Fruit fly (Drosophila melanogaster): ENCODE measurements around the gene Der-2.

The Der-2 gene

DNA sequence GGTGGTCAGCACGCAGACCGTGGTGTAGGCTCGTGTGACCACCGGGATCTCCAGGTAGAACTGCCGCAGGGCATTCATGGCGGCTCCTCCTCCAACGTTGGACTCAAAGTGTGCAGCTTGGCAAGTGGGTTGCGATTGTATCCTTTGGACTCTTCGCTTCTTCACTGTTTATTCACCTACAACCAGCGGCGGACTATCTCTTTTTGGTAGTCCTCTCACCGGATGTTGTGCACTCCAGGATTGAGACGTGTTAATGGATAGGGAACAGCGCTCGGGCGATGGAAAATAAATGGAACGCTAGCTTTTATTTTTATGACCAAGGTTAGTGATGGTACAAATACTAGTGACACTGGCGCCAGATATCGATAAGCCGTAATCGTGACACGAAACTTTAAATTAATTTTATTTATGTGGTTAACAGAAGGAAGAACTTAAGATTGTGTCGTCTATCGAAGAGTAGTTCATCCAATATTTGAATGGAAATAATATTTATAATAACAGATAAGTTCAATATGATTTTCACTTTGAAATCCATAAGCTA, at the start of gene Der-2:
Gene Der-2, minus strand, starts transcription at position 347 of the 541 bp plus-strand sequence.
- TF ChIP-seq ttk (optimal IDR thresholded peaks at IDR 0.05) = no peak
- no peak for TF ChIP-seq h (optimal IDR thresholded peaks at IDR 0.05)
- no peak for TF ChIP-seq Myc (optimal IDR thresholded peaks at IDR 0.05)
- TF ChIP-seq Sin3A (optimal IDR thresholded peaks at IDR 0.05) = no peak
- TF ChIP-seq psq (optimal IDR thresholded peaks at IDR 0.05) = no peak
- TF ChIP-seq insv (optimal IDR thresholded peaks at IDR 0.05) = no peak

DNA sequence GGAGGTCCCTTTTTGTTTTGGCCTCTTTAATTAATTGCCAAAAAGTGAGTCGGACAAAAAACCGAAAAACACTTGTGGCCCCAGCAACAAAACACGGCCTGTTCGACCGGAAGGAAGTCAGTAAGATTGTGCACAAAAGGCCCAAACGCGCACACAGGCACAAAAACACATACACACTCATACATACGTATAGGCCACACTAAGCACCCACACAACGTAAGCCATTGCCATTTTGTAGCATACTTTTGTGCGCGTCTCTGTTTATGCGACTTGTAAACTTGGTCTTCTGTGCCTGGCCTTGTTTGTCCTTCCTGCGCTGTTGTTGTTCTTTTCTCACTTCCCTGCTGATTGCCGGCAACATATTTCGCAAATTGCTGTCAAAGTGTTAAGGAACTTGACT, 46.4 kb upstream of the Der-2 start:
- no peak for TF ChIP-seq Sin3A (optimal IDR thresholded peaks at IDR 0.05)
- TF ChIP-seq h (optimal IDR thresholded peaks at IDR 0.05) = no peak
- TF ChIP-seq ttk (optimal IDR thresholded peaks at IDR 0.05) = no peak
- no peak for TF ChIP-seq Myc (optimal IDR thresholded peaks at IDR 0.05)
- no peak for TF ChIP-seq insv (optimal IDR thresholded peaks at IDR 0.05)
- TF ChIP-seq psq (optimal IDR thresholded peaks at IDR 0.05) = no peak

DNA sequence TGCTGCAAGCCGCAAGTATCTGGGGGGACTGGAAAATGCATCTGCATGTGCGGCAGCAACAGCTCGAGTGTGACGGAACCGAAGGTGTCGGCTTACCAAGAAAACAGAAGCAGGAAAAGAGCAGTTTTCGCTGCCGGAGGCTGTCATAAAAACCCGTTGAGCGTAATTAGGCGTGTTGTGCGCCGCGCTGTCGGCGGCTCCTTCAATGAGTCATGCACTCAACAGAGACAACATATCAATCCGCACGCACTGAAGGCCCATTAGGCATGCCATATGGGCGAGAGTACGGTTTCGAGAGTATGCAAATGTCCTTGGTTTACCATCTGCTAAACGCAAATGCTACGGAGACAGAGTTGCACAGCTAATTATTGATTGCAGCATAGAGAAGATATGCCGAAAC, 44.4 kb upstream of the Der-2 start:
- TF ChIP-seq ttk (optimal IDR thresholded peaks at IDR 0.05) (no peak), psq (optimal IDR thresholded peaks at IDR 0.05) (no peak), Myc (optimal IDR thresholded peaks at IDR 0.05) (no peak), insv (optimal IDR thresholded peaks at IDR 0.05) (no peak), h (optimal IDR thresholded peaks at IDR 0.05) (no peak), Sin3A (optimal IDR thresholded peaks at IDR 0.05) (no peak)

DNA sequence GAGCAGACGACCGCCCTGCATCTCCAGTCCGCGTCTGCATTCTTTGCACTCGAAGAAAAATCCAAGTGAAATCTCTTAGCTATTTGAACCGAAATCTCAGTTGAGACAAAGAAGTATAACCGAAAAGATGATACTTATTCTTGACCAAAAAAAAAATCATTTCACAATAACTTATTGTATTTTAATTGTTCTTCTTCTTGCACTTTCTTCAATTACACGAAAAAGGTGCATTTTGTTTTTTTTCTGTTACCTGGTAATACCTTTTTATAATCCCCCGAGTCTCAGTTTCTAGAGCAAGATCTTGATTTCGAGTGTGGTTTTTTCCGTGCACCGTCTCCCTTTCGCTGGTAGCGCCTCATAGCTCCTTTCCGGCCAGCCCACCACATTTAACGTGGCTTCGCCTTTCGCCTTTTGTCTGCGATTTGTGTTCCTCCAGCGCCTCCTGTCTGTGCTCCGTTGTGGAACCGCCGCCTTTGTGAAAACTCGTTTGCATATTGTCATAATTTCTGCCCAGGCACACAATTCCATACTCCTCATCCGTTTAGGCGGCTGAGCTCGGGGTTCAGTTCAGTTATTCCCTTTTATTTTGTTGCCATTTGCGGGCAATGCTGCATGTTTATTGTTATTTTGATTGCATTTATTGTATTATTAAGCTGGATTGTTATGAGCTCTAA, 42.8 kb upstream of the Der-2 start:
- TF ChIP-seq Sin3A (optimal IDR thresholded peaks at IDR 0.05) = no peak
- no peak for TF ChIP-seq h (optimal IDR thresholded peaks at IDR 0.05)
- no peak for TF ChIP-seq Myc (optimal IDR thresholded peaks at IDR 0.05)
- no peak for TF ChIP-seq psq (optimal IDR thresholded peaks at IDR 0.05)
- TF ChIP-seq ttk (optimal IDR thresholded peaks at IDR 0.05) = no peak
- TF ChIP-seq insv (optimal IDR thresholded peaks at IDR 0.05) = no peak

DNA sequence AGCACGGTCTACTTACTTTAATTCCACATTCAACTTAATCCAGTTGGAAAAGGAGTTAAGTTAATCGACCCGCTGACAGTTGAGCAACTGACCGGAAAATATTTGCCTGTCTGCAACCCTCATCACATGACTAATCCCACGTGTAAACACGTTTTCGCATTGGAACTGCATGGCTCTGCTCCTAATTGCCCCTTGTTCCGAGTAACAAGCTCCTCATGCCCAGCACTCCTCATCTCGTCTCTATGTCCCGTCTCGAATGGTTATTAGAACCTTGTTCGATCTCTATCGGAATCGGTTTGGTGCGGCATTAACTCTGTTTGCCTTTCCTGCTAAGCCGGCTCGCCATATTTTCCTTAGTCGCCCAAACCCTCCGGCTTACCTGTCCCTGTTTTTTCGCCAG, 42.2 kb upstream of the Der-2 start:
- TF ChIP-seq ttk (optimal IDR thresholded peaks at IDR 0.05) = no peak

DNA sequence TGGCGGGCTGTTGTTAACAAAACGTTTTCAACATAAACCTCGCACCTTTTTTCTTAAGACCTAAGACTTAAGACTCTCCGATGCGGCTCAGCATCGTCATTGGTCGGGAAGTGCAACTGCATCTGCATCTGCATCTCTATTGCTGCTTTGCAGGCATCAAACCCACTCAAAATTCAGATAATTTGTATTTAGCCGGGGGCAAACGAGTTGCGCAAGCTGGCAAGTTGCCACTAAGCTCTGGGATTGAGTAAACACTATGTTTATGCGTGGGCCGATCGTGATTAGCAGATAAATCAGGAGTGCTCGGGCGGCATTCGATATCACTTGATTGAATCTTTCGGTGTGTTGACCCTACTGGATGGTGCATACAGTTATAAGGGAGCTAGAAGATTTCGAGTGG, 41.5 kb upstream of the Der-2 start:
- no peak for TF ChIP-seq h (optimal IDR thresholded peaks at IDR 0.05)
- TF ChIP-seq Sin3A (optimal IDR thresholded peaks at IDR 0.05) = no peak
- no peak for TF ChIP-seq psq (optimal IDR thresholded peaks at IDR 0.05)
- TF ChIP-seq Myc (optimal IDR thresholded peaks at IDR 0.05) = no peak
- no peak for TF ChIP-seq ttk (optimal IDR thresholded peaks at IDR 0.05)
- no peak for TF ChIP-seq insv (optimal IDR thresholded peaks at IDR 0.05)

DNA sequence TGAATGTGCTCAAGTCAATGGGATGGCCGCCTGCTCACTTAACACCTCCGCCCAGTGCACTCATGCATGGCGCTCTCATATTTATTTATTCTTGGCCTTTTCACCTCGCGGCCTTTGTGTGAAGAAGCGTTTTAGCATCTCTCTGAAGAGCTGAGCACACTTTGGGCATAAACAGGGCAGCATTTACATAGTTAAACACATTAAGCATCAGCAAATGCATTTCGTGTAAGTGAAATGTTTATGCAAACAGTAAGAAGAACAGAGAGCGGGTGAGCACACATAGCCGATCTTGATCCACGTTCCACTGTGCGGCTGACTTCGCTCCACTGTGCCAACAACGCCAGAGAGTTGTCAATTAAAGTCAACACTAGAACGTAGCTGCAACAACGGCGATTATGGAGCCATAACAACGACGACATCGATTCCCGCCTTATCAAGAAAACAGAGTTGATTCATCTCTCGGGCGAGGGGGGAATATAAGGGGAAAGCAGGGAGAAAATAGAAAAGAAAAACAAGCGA, 40.6 kb upstream of the Der-2 start:
- TF ChIP-seq h (optimal IDR thresholded peaks at IDR 0.05) (no peak), ttk (optimal IDR thresholded peaks at IDR 0.05) (no peak), Myc (optimal IDR thresholded peaks at IDR 0.05) (no peak), Sin3A (optimal IDR thresholded peaks at IDR 0.05) (no peak), insv (optimal IDR thresholded peaks at IDR 0.05) (no peak), psq (optimal IDR thresholded peaks at IDR 0.05) (no peak)

DNA sequence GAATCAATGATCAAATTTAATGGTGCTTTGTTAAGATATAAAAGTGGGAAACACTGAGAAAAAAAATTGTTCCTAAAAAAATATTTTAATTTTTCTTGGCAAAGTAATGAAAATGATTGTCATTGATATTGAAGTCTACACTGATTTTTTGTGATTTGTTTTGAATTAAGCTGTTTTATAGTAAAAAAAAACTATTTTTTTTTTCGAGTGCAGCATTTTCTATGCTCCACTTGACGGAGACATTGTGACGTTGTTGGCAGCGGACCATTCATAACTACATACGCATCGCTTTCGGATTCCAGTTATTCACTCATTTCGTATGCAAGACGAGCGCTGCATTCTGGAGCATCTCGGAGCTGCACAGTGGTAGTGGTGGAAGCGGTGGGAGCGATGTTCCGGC, 40.2 kb upstream of the Der-2 start:
- TF ChIP-seq ttk (optimal IDR thresholded peaks at IDR 0.05) (no peak), h (optimal IDR thresholded peaks at IDR 0.05) (no peak), psq (optimal IDR thresholded peaks at IDR 0.05) (no peak), insv (optimal IDR thresholded peaks at IDR 0.05) (no peak), Myc (optimal IDR thresholded peaks at IDR 0.05) (no peak), Sin3A (optimal IDR thresholded peaks at IDR 0.05) (no peak)

DNA sequence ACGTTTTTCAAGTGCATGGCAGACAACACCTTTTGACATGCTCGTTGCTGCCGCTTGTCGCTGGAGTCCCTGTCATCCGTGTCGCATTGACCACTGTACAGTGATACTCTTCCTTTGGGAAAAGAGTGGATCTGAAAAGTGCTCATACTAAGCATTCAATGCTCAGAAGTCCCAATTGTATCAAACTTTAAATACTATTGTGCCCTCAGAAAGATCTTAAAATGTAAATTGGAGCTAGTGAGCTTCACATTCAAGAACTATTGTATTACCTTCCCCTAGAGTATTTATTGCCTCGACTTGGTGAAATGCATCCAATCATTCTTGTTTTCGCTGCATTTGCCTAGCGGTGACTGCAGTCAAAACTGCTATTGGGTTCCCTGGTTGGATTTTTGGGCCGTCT, 39.4 kb upstream of the Der-2 start:
- no peak for TF ChIP-seq psq (optimal IDR thresholded peaks at IDR 0.05)
- TF ChIP-seq Sin3A (optimal IDR thresholded peaks at IDR 0.05) = no peak
- TF ChIP-seq Myc (optimal IDR thresholded peaks at IDR 0.05) = no peak
- no peak for TF ChIP-seq insv (optimal IDR thresholded peaks at IDR 0.05)
- TF ChIP-seq ttk (optimal IDR thresholded peaks at IDR 0.05) = no peak
- no peak for TF ChIP-seq h (optimal IDR thresholded peaks at IDR 0.05)

DNA sequence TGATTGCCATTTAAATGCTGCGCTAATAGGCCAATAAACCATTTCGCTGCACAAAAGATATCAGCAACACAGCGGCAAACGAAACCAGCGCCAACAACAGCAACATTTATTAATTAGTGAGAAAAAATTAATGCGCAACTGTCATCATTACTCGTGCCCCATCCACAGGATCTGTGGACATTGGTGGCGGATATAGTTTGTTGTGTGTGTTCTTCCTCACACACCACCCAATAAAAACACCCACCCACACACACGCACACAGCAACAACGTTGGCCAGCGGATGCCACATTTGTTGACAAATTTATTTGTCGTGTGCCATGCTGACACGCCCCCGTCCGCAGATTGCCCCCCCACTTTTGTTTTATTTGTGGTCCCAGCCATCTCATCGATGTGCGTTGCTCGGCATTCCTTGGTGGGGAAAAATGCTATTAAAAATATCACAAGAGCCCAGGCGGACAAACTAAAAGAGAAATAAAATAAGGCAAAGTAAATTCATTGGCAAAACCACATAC, 34.2 kb upstream of the Der-2 start:
- TF ChIP-seq insv (optimal IDR thresholded peaks at IDR 0.05) (no peak), Sin3A (optimal IDR thresholded peaks at IDR 0.05) (no peak), Myc (optimal IDR thresholded peaks at IDR 0.05) (no peak), h (optimal IDR thresholded peaks at IDR 0.05) (no peak), psq (optimal IDR thresholded peaks at IDR 0.05) (no peak), ttk (optimal IDR thresholded peaks at IDR 0.05) (no peak)

DNA sequence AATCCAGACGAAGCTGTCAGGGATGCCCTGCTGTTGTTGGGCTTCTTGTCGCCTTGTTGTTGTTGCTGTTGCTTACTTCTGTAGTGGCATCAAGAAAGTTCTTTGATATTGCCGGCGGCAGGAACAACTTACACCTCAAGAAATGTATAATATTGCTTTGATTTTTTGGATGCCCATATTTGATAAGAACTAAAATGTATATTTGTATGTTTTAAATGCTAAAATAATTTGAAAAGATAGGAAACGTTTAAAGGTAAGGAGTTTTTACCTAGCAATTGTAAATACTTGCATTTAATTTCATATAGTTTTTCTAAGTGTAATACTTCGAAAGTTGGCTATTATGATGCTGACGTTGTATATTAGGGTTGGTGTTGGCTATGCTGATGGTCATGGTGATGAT, 26.1 kb upstream of the Der-2 start:
- TF ChIP-seq Myc (optimal IDR thresholded peaks at IDR 0.05) (no peak), psq (optimal IDR thresholded peaks at IDR 0.05) (no peak), h (optimal IDR thresholded peaks at IDR 0.05) (no peak), Sin3A (optimal IDR thresholded peaks at IDR 0.05) (no peak), insv (optimal IDR thresholded peaks at IDR 0.05) (no peak), ttk (optimal IDR thresholded peaks at IDR 0.05) (no peak)

DNA sequence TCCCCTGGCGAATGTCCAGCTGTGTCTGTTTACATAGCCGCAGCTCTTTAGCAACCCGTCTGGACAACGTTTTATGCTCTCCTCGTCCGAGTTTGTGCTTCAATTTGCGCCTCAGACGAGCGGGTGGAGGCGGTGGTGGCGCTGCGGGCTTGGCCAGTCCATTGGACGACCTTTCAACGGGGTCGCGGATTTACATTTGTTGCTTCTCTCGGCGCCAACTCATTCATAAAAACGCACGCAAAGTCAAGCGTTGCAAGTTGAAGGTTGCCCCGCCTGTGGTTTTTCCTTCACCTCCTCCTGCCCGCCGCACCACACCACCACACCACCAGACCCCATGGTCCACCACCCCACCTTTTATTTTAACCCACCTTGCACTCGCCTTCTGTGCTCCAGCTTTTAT, 23.7 kb upstream of the Der-2 start:
- TF ChIP-seq Sin3A (optimal IDR thresholded peaks at IDR 0.05) = no peak
- no peak for TF ChIP-seq psq (optimal IDR thresholded peaks at IDR 0.05)

DNA sequence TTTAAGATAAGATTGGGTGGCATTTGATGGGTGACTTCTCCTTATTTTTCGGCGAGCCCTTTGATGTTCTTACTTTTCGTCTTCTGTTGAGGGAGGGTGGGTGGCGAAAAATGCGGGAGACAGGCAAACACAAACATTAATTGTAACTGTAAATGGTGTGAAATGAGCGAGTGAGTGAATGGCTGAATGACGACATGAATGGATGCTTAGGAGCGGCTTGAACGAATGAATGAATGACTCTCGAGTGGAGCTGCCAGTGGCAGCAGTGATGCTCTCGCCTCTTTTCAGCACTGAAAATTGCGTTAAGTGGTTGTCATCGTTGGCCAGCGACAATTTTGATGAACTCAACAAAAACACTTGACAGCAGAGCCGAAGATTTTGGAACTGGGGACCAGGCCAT, 20.5 kb upstream of the Der-2 start:
- TF ChIP-seq psq (optimal IDR thresholded peaks at IDR 0.05) (no peak), h (optimal IDR thresholded peaks at IDR 0.05) (no peak), ttk (optimal IDR thresholded peaks at IDR 0.05) (no peak), Myc (optimal IDR thresholded peaks at IDR 0.05) (no peak), Sin3A (optimal IDR thresholded peaks at IDR 0.05) (no peak), insv (optimal IDR thresholded peaks at IDR 0.05) (no peak)
